Fruit fly (Drosophila melanogaster) S2 (cell line): Measurements from ENCODE around the gene Cks85A.

Source experiments
- CG8478 ChIP-seq: fragments of >200 bp; optimal IDR thresholded peaks from 2 replicates; lab custom pipeline; 2018
- CTCF ChIP-seq, 2 experiments: fragments of >200 bp; optimal IDR thresholded peaks; 2 replicates each; lab custom pipeline; 2018

The Cks85A gene

dm6 chr3R:8718356-8718755 lies at the start of gene Cks85A:
Gene Cks85A (minus strand): TSS chr3R:8718456.
- TF ChIP-seq CG8478 (lab: Kevin White, UChicago) (no peak), CTCF (optimal IDR thresholded peaks at IDR 0.05; lab: Kevin White, UChicago) (no peak)

- TF ChIP-seq CTCF (optimal IDR thresholded peaks at IDR 0.05; lab: Kevin White, UChicago) (no peak), CG8478 (lab: Kevin White, UChicago) (no peak)
Observed at dm6 chr3R:8767998-8768397, 49.7 kb upstream of the Cks85A start, which contains the start of the genes CG34135 and CG11768. Gene CG34135 (minus strand): TSS chr3R:8768191. Gene CG11768 (minus strand): TSS chr3R:8768200.

dm6 chr3R:8748776-8749126 lies 30.5 kb upstream of the Cks85A start:
- TF ChIP-seq CG8478 (lab: Kevin White, UChicago) (no peak), CTCF (optimal IDR thresholded peaks at IDR 0.05; lab: Kevin White, UChicago) (no peak)

dm6 chr3R:8747871-8748775 lies 29.9 kb upstream of the Cks85A start:
- TF ChIP-seq CG8478 (lab: Kevin White, UChicago) (no peak), CTCF (optimal IDR thresholded peaks at IDR 0.05; lab: Kevin White, UChicago) (no peak)

dm6 chr3R:8747134-8747870 lies 29.0 kb upstream of the Cks85A start, which contains the start of the genes CG9801 and Nasp:
Gene CG9801 (minus strand): TSS chr3R:8747675.
Gene Nasp (plus strand): TSS chr3R:8747798.
- TF ChIP-seq CG8478 (lab: Kevin White, UChicago) (no peak), CTCF (optimal IDR thresholded peaks at IDR 0.05; lab: Kevin White, UChicago) (peak; percentile 45 to 51)

- TF ChIP-seq CTCF (optimal IDR thresholded peaks at IDR 0.05; lab: Kevin White, UChicago) = no peak
- TF ChIP-seq CG8478 (lab: Kevin White, UChicago) = no peak
Observed at dm6 chr3R:8746354-8746753, 28.1 kb upstream of the Cks85A start.

- TF ChIP-seq CTCF (optimal IDR thresholded peaks at IDR 0.05; lab: Kevin White, UChicago) = no peak
- TF ChIP-seq CG8478 (lab: Kevin White, UChicago) = no peak
Observed at dm6 chr3R:8744198-8744597, 25.9 kb upstream of the Cks85A start.

dm6 chr3R:8742661-8743060 lies 24.4 kb upstream of the Cks85A start:
- no peak for TF ChIP-seq CG8478 (lab: Kevin White, UChicago)
- TF ChIP-seq CTCF (optimal IDR thresholded peaks at IDR 0.05; lab: Kevin White, UChicago) = no peak

- no peak for TF ChIP-seq CG8478 (lab: Kevin White, UChicago)
- no peak for TF ChIP-seq CTCF (optimal IDR thresholded peaks at IDR 0.05; lab: Kevin White, UChicago)
Observed at dm6 chr3R:8741941-8742340, 23.7 kb upstream of the Cks85A start.

- TF ChIP-seq CG8478 (lab: Kevin White, UChicago) (no peak), CTCF (optimal IDR thresholded peaks at IDR 0.05; lab: Kevin White, UChicago) (no peak)
Observed at dm6 chr3R:8741248-8741647, 23.0 kb upstream of the Cks85A start.

- no peak for TF ChIP-seq CG8478 (lab: Kevin White, UChicago)
- TF ChIP-seq CTCF (optimal IDR thresholded peaks at IDR 0.05; lab: Kevin White, UChicago) = no peak
Observed at dm6 chr3R:8740118-8740517, 21.9 kb upstream of the Cks85A start.

- TF ChIP-seq CG8478 (lab: Kevin White, UChicago) = no peak
- no peak for TF ChIP-seq CTCF (optimal IDR thresholded peaks at IDR 0.05; lab: Kevin White, UChicago)
Observed at dm6 chr3R:8739161-8739783, 21.0 kb upstream of the Cks85A start.

- no peak for TF ChIP-seq CTCF (optimal IDR thresholded peaks at IDR 0.05; lab: Kevin White, UChicago)
- no peak for TF ChIP-seq CG8478 (lab: Kevin White, UChicago)
Observed at dm6 chr3R:8731597-8732263, 13.5 kb upstream of the Cks85A start, which contains the start of the genes M1BP and CG8202. Gene M1BP (minus strand): TSS chr3R:8731698. Gene CG8202 (plus strand): TSS chr3R:8732091.

- TF ChIP-seq CG8478 (lab: Kevin White, UChicago) (no peak), CTCF (optimal IDR thresholded peaks at IDR 0.05; lab: Kevin White, UChicago) (no peak)
Observed at dm6 chr3R:8729542-8729941, 11.3 kb upstream of the Cks85A start, which contains the start of gene ranshi. Gene ranshi (minus strand): TSS chr3R:8729693.
